Worm (Caenorhabditis elegans) whole organism, early embryonic: ENCODE data around the gene nos-2.

Experiments used
- aly-1 ChIP-seq: sonication (generic microtip); optimal IDR thresholded peaks from 2 replicates; lab custom pipeline; 2016; ENCODE audit warnings: missing genetic modification characterization, missing compliant biosample characterization
- ceh-36 ChIP-seq: sonication (generic microtip); optimal IDR thresholded peaks from 2 replicates; lab custom pipeline; 2016; ENCODE audit warnings: missing genetic modification characterization, inconsistent platforms, missing compliant biosample characterization
- pes-1 ChIP-seq: fragments of 200-800 bp; sonication (Bioruptor generic); IDR thresholded peaks from 2 replicates; pipeline ENCODE4 v1.3.6; 2022; ENCODE audit warnings: missing genetic modification reagents, missing genetic modification characterization, missing compliant biosample characterization
- scrt-1 ChIP-seq: fragments of 200-800 bp; sonication (Bioruptor generic); IDR thresholded peaks from 2 replicates; pipeline ENCODE4 v1.3.6; 2022; ENCODE audit warnings: missing genetic modification characterization, missing compliant biosample characterization

ce11 chrII:7053001-7053400, 12.4 kb upstream of the nos-2 start, which contains the start of gene ZK1127.13:
- TF ChIP-seq aly-1 (tag; lab: Kevin White, UChicago) (no peak), pes-1 (no peak), ceh-36 (no peak), scrt-1 (GFP tag; lab: Robert Waterston, UW) (no peak)
